Worm (Caenorhabditis elegans) whole organism, young adult: ENCODE measurements around the gene Y54F10BM.22.

Experiments used
- C06A6.2 ChIP-seq: fragments of 200-800 bp; sonication (Bioruptor generic); conservative IDR thresholded peaks from 2 replicates; pipeline ENCODE4 v1.3.6; 2022; ENCODE audit warnings: missing genetic modification characterization, missing compliant biosample characterization
- ceh-27 ChIP-seq: fragments of 200-800 bp; sonication (Bioruptor generic); optimal IDR thresholded peaks from 2 replicates; lab custom pipeline; 2018; ENCODE audit warnings: mild to moderate bottlenecking, missing genetic modification characterization, moderate library complexity, missing compliant biosample characterization
- dpl-1 ChIP-seq: fragments of 150-350 bp; optimal IDR thresholded peaks from 2 replicates; lab custom pipeline; 2014; ENCODE audit warnings: missing biosample characterization, missing genetic modification reagents, missing genetic modification characterization
- egrh-3 ChIP-seq: fragments of 200-800 bp; sonication (Bioruptor generic); IDR thresholded peaks from 2 replicates; pipeline ENCODE4 v1.3.6; 2022; ENCODE audit warnings: missing genetic modification reagents, missing genetic modification characterization, missing compliant biosample characterization
- ets-4 ChIP-seq: fragments of 200-800 bp; sonication (Bioruptor generic); optimal IDR thresholded peaks from 2 replicates; lab custom pipeline; 2018; ENCODE audit warnings: mild to moderate bottlenecking, missing genetic modification characterization, missing compliant biosample characterization
- hmg-1.2 ChIP-seq: fragments of 200-800 bp; sonication (Bioruptor generic); IDR thresholded peaks from 2 replicates; pipeline ENCODE4 v1.3.6; 2022; ENCODE audit warnings: missing genetic modification reagents, missing genetic modification characterization, missing compliant biosample characterization
- lsl-1 ChIP-seq: fragments of 200-800 bp; sonication (Bioruptor generic); optimal IDR thresholded peaks from 2 replicates; lab custom pipeline; 2018; ENCODE audit warnings: mild to moderate bottlenecking, missing genetic modification characterization, moderate library complexity, missing compliant biosample characterization
- mxl-1 ChIP-seq: sonication (generic microtip); optimal IDR thresholded peaks from 2 replicates; lab custom pipeline; 2016; ENCODE audit warnings: missing genetic modification characterization, missing compliant biosample characterization

ce11 chrIII:2304149-2304548 is 23.4 kb downstream of the Y54F10BM.22 start:
- TF ChIP-seq dpl-1 (GFP tag; lab: Kevin White, UChicago): no peak
- no peak for TF ChIP-seq lsl-1 (GFP tag; lab: Kevin White, UChicago)
- TF ChIP-seq egrh-3 (GFP tag; lab: Robert Waterston, UW): no peak
- no peak for TF ChIP-seq C06A6.2 (GFP tag; lab: Robert Waterston, UW)
- TF ChIP-seq mxl-1: no peak
- no peak for TF ChIP-seq ets-4 (GFP tag; lab: Kevin White, UChicago)
- no peak for TF ChIP-seq hmg-1.2 (GFP tag; lab: Robert Waterston, UW)
- no peak for TF ChIP-seq ceh-27
